Fruit fly (Drosophila melanogaster) whole organism, prepupa: Measurements from ENCODE around the gene noc.

Experiments used
- Blimp-1 ChIP-seq: fragments of 200-800 bp; sonication (Bioruptor generic); optimal IDR thresholded peaks from 3 replicates; lab custom pipeline; 2017; ENCODE audit warnings: missing biosample characterization, missing genetic modification characterization, mild to moderate bottlenecking, moderate library complexity, missing genetic modification reagents
- CG10631 ChIP-seq: fragments of 200-800 bp; sonication (Bioruptor generic); optimal IDR thresholded peaks from 2 replicates; lab custom pipeline; 2016; ENCODE audit warnings: missing biosample characterization, missing genetic modification characterization
- CG11762 ChIP-seq: fragments of 200-800 bp; sonication (Bioruptor generic); optimal IDR thresholded peaks from 3 replicates; lab custom pipeline; 2016; ENCODE audit warnings: missing biosample characterization, missing genetic modification characterization; ENCODE audit not compliant: insufficient read depth
- CG16779 ChIP-seq: fragments of 200-800 bp; sonication (Bioruptor generic); optimal IDR thresholded peaks from 3 replicates; lab custom pipeline; 2017; ENCODE audit warnings: missing biosample characterization, mild to moderate bottlenecking, missing genetic modification characterization
- CG32006 ChIP-seq: fragments of 200-800 bp; sonication (Bioruptor generic); optimal IDR thresholded peaks from 3 replicates; lab custom pipeline; 2017; ENCODE audit warnings: missing biosample characterization, mild to moderate bottlenecking, missing genetic modification characterization
- CG34406 ChIP-seq: fragments of 200-800 bp; sonication (Bioruptor generic); optimal IDR thresholded peaks from 3 replicates; lab custom pipeline; 2016; ENCODE audit warnings: missing biosample characterization, missing genetic modification characterization
- CG4318 ChIP-seq: fragments of 200-800 bp; sonication (Bioruptor generic); optimal IDR thresholded peaks from 3 replicates; lab custom pipeline; 2017; ENCODE audit warnings: missing biosample characterization, mild to moderate bottlenecking, missing genetic modification characterization
- CG6163 ChIP-seq: fragments of 200-800 bp; sonication (Bioruptor generic); IDR thresholded peaks from 3 replicates; pipeline ENCODE4 v1.3.6; 2022; ENCODE audit warnings: missing biosample characterization, missing genetic modification characterization
- CG6276 ChIP-seq: fragments of 200-800 bp; sonication (Bioruptor generic); optimal IDR thresholded peaks from 2 replicates; lab custom pipeline; 2017; ENCODE audit warnings: missing biosample characterization, mild to moderate bottlenecking, missing genetic modification characterization
- CG6854 ChIP-seq: fragments of 200-800 bp; sonication (Bioruptor generic); optimal IDR thresholded peaks from 2 replicates; lab custom pipeline; 2017; ENCODE audit warnings: missing biosample characterization, mild to moderate bottlenecking, missing genetic modification characterization
- CG7368 ChIP-seq: fragments of 200-800 bp; sonication (Bioruptor generic); optimal IDR thresholded peaks from 3 replicates; lab custom pipeline; 2016; ENCODE audit warnings: missing biosample characterization, missing genetic modification characterization
- CG8319 ChIP-seq: fragments of 200-800 bp; sonication (Bioruptor generic); optimal IDR thresholded peaks from 3 replicates; lab custom pipeline; 2016; ENCODE audit warnings: missing biosample characterization, missing genetic modification characterization
- CG8632 ChIP-seq: fragments of 200-800 bp; sonication (Bioruptor generic); optimal IDR thresholded peaks from 3 replicates; lab custom pipeline; 2016; ENCODE audit warnings: missing biosample characterization, missing genetic modification characterization
- CG9139 ChIP-seq: fragments of 200-800 bp; sonication (Bioruptor generic); optimal IDR thresholded peaks from 3 replicates; lab custom pipeline; 2017; ENCODE audit warnings: missing biosample characterization, mild to moderate bottlenecking, missing genetic modification characterization
- Eip75B ChIP-seq: fragments of 200-800 bp; sonication (Bioruptor generic); optimal IDR thresholded peaks from 3 replicates; lab custom pipeline; 2016; ENCODE audit warnings: missing biosample characterization, missing genetic modification characterization
- Eip78C ChIP-seq: fragments of 200-800 bp; sonication (Bioruptor generic); peaks from one replicate; lab custom pipeline; 2016; ENCODE audit warnings: missing biosample characterization, missing genetic modification characterization
- Eip93F ChIP-seq: fragments of 200-800 bp; sonication (Bioruptor generic); optimal IDR thresholded peaks from 2 replicates; lab custom pipeline; 2016; ENCODE audit warnings: missing biosample characterization, mild to moderate bottlenecking, missing genetic modification characterization
- Ets21C ChIP-seq: fragments of 200-800 bp; sonication (Bioruptor generic); optimal IDR thresholded peaks from 3 replicates; lab custom pipeline; 2016; ENCODE audit warnings: missing biosample characterization, missing genetic modification characterization
- Ets96B ChIP-seq: fragments of 200-800 bp; optimal IDR thresholded peaks from 2 replicates; lab custom pipeline; 2019; ENCODE audit warnings: missing biosample characterization, mild to moderate bottlenecking, missing genetic modification characterization, moderate library complexity
- Gug ChIP-seq: fragments of 200-800 bp; sonication (Bioruptor generic); IDR thresholded peaks from 2 replicates; pipeline ENCODE4 v1.3.6; 2022; ENCODE audit warnings: missing biosample characterization, missing genetic modification characterization
- Hr38 ChIP-seq: sonication (Bioruptor generic); optimal IDR thresholded peaks from 2 replicates; lab custom pipeline; 2016; ENCODE audit warnings: missing biosample characterization, missing genetic modification characterization
- Hr39 ChIP-seq: fragments of 200-800 bp; sonication (Bioruptor generic); optimal IDR thresholded peaks from 2 replicates; lab custom pipeline; 2016; ENCODE audit warnings: missing biosample characterization, missing genetic modification characterization
- Lpt ChIP-seq: fragments of 200-800 bp; sonication (Bioruptor generic); optimal IDR thresholded peaks from 3 replicates; lab custom pipeline; 2016; ENCODE audit warnings: missing biosample characterization, missing genetic modification characterization
- OdsH ChIP-seq: fragments of 200-800 bp; sonication (Bioruptor generic); optimal IDR thresholded peaks from 3 replicates; lab custom pipeline; 2016; ENCODE audit warnings: missing biosample characterization, missing genetic modification characterization
- Smox ChIP-seq: fragments of 200-800 bp; sonication (Bioruptor generic); optimal IDR thresholded peaks from 3 replicates; lab custom pipeline; 2016; ENCODE audit warnings: missing biosample characterization, missing genetic modification characterization
- Sox102F ChIP-seq: fragments of 200-800 bp; sonication (Bioruptor generic); optimal IDR thresholded peaks from 2 replicates; lab custom pipeline; 2016; ENCODE audit warnings: missing biosample characterization, mild to moderate bottlenecking, missing genetic modification characterization
- Sox15 ChIP-seq: fragments of 200-800 bp; sonication (Bioruptor generic); optimal IDR thresholded peaks from 3 replicates; lab custom pipeline; 2016; ENCODE audit warnings: missing biosample characterization, missing genetic modification characterization
- eg ChIP-seq: fragments of 200-800 bp; sonication (Bioruptor generic); IDR thresholded peaks from 3 replicates; pipeline ENCODE4 v1.3.6; 2022; ENCODE audit warnings: missing biosample characterization, missing genetic modification characterization
- fd59A ChIP-seq: fragments of 200-800 bp; sonication (Bioruptor generic); optimal IDR thresholded peaks from 2 replicates; lab custom pipeline; 2017; ENCODE audit warnings: missing biosample characterization, mild to moderate bottlenecking, missing genetic modification characterization, missing genetic modification reagents
- fd85E ChIP-seq: fragments of 200-800 bp; sonication (Bioruptor generic); optimal IDR thresholded peaks from 3 replicates; lab custom pipeline; 2016; ENCODE audit warnings: missing biosample characterization, missing genetic modification characterization
- fkh ChIP-seq: fragments of 200-800 bp; sonication (Bioruptor generic); optimal IDR thresholded peaks from 3 replicates; lab custom pipeline; 2017; ENCODE audit warnings: missing biosample characterization, mild to moderate bottlenecking, missing genetic modification characterization, moderate library complexity
- lz ChIP-seq: fragments of 200-800 bp; sonication (Bioruptor generic); optimal IDR thresholded peaks from 3 replicates; lab custom pipeline; 2016; ENCODE audit warnings: missing biosample characterization, missing genetic modification characterization
- net ChIP-seq: fragments of 200-800 bp; sonication (Bioruptor generic); optimal IDR thresholded peaks from 3 replicates; lab custom pipeline; 2016; ENCODE audit warnings: missing biosample characterization, missing genetic modification characterization
- pdm3 ChIP-seq: fragments of 200-800 bp; sonication (Bioruptor generic); optimal IDR thresholded peaks from 3 replicates; lab custom pipeline; 2016; ENCODE audit warnings: missing biosample characterization, missing genetic modification characterization
- ss ChIP-seq, 2 experiments: fragments of 200-800 bp; sonication (Bioruptor generic); optimal IDR thresholded peaks; 2 replicates in 1 of 2; 3 replicates in 1 of 2; lab custom pipeline; 2017 to 2018; ENCODE audit warnings: mild to moderate bottlenecking in 2 of 2, missing biosample characterization in 2 of 2, missing genetic modification characterization in 2 of 2, moderate library complexity in 1 of 2
- topi ChIP-seq: fragments of 200-800 bp; sonication (Bioruptor generic); optimal IDR thresholded peaks from 3 replicates; lab custom pipeline; 2016; ENCODE audit warnings: missing biosample characterization, missing genetic modification characterization
- vri ChIP-seq: fragments of 200-800 bp; sonication (Bioruptor generic); optimal IDR thresholded peaks from 3 replicates; lab custom pipeline; 2016; ENCODE audit warnings: missing biosample characterization, mild to moderate bottlenecking, missing genetic modification characterization

The noc gene

DNA sequence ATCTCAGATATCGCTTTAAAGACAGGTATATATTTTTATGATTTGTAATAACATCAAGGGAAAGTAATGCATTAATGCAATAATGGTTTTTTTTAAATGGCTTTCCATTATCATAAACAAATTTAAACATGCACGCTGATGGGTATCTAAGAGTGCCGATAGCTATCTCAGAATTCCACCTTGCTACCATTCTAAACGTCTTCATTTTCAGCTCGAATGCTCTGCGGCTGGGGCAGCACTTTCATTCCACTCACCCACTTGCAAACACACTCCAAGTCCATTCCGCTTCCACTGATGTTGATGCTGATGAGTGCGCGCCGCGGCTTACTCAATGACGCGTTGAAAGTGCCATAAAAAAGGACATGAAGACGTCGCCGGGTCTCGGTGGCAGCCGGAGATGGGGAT lies 6.8 kb upstream of the noc start:
- TF ChIP-seq CG11762 (GFP tag; lab: Kevin White, UChicago) = no peak
- TF ChIP-seq Hr39 (GFP tag; lab: Kevin White, UChicago) = no peak
- TF ChIP-seq Gug (GFP tag; lab: Robert Waterston, UW) = no peak
- no peak for TF ChIP-seq Smox (GFP tag; lab: Kevin White, UChicago)
- no peak for TF ChIP-seq fd59A (GFP tag; lab: Kevin White, UChicago)
- TF ChIP-seq fkh (GFP tag; lab: Kevin White, UChicago) = no peak
- TF ChIP-seq Eip78C (GFP tag; lab: Kevin White, UChicago) = no peak
- TF ChIP-seq CG34406 = no peak

dm6 chr2L:14484872-14485271 lies 5.8 kb upstream of the noc start:
- TF ChIP-seq CG6276 (GFP tag; lab: Kevin White, UChicago) (no peak), CG16779 (tag; lab: Kevin White, UChicago) (no peak)

dm6 chr2L:14486066-14486753 lies 4.4 kb upstream of the noc start:
- TF ChIP-seq CG6163 (GFP tag; lab: Robert Waterston, UW) = no peak
- no peak for TF ChIP-seq CG9139
- no peak for TF ChIP-seq Sox102F (GFP tag; lab: Kevin White, UChicago)
- no peak for TF ChIP-seq Gug (GFP tag; lab: Robert Waterston, UW)

- TF ChIP-seq CG6163 (GFP tag; lab: Robert Waterston, UW) (0 out of 3 replicates have a peak, but pooled peaks have one; percentile 20), eg (GFP tag; lab: Robert Waterston, UW) (no peak), pdm3 (no peak), Eip78C (GFP tag; lab: Kevin White, UChicago) (peak; percentile 51)
Observed at dm6 chr2L:14488083-14488482, 2.6 kb upstream of the noc start.

DNA sequence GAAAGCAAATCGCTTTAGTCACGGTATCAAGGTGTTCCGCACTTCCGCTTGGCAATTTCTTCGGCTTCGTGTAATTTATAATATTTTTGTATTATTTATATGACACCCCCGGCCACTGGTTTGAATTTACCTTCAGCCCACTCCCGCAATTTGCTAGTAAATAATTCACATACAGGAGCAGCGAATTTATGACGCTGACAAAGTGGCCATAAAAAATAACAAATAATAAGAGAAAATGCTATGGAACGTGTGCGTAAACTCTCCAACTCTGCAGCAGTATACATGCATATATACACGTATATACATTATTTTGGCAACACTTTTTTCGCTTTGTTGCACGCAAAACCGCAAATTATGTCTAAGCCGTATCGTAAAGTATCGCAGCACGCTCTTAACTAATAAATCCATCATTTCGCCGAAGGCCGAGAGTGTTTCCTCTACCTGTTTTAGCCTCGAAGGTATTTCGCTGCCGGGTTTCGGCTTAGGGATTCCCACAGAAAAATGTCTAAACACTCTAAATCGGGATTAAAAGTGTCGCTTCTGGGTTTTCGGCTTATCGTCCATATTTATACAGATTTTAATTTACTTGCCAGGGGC lies 1.7 kb upstream of the noc start:
- no peak for TF ChIP-seq Ets21C (GFP tag; lab: Kevin White, UChicago)
- TF ChIP-seq net (GFP tag; lab: Kevin White, UChicago) = no peak
- TF ChIP-seq CG32006 (GFP tag; lab: Kevin White, UChicago) = no peak
- TF ChIP-seq CG6163 (GFP tag; lab: Robert Waterston, UW) = no peak
- no peak for TF ChIP-seq vri (GFP tag; lab: Kevin White, UChicago)
- no peak for TF ChIP-seq Lpt (GFP tag; lab: Kevin White, UChicago)
- TF ChIP-seq Eip78C (GFP tag; lab: Kevin White, UChicago) = no peak
- TF ChIP-seq OdsH (GFP tag; lab: Kevin White, UChicago) = no peak
- no peak for TF ChIP-seq pdm3
- TF ChIP-seq CG6854 (GFP tag; lab: Kevin White, UChicago) = no peak
- no peak for TF ChIP-seq CG34406
- TF ChIP-seq CG6276 (GFP tag; lab: Kevin White, UChicago) = no peak

DNA sequence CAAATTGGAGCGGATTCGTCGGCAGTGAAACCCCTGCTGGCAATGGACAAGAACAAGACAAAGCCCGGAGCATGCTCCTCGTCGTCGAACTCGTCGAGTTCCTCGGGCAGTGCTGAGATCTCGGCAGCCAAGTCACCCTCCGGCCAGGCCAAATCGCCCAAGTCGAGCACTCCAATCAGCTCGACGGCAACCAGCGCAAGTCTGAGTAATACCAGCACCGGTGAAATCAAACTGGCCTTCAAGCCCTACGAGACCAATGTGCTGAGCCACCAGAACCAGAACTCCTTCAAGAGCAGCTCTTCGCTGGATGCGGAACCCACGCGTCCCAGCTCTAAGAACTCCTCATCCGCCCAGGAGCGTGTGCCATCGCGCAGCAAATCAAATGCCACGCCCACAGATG lies 1.0 kb downstream of the noc start:
- no peak for TF ChIP-seq CG8632 (GFP tag; lab: Kevin White, UChicago)
- no peak for TF ChIP-seq CG4318 (GFP tag; lab: Kevin White, UChicago)
- TF ChIP-seq Blimp-1 (GFP tag; lab: Kevin White, UChicago) = no peak
- TF ChIP-seq lz (GFP tag; lab: Kevin White, UChicago) = no peak

dm6 chr2L:14492819-14493218 lies 2.2 kb downstream of the noc start:
- TF ChIP-seq Ets21C (GFP tag; lab: Kevin White, UChicago) (no peak), Ets96B (tag; lab: Kevin White, UChicago) (no peak), Hr38 (GFP tag; lab: Kevin White, UChicago) (no peak), Smox (GFP tag; lab: Kevin White, UChicago) (no peak), CG8632 (GFP tag; lab: Kevin White, UChicago) (no peak), ss (GFP tag; optimal IDR thresholded peaks at IDR 0.05; lab: Kevin White, UChicago) (no peak), CG10631 (GFP tag; lab: Kevin White, UChicago) (no peak), CG6276 (GFP tag; lab: Kevin White, UChicago) (no peak), Eip75B (GFP tag; lab: Kevin White, UChicago) (no peak), CG7368 (GFP tag; lab: Kevin White, UChicago) (no peak), Eip93F (no peak), Hr39 (GFP tag; lab: Kevin White, UChicago) (no peak), Sox15 (GFP tag; lab: Kevin White, UChicago) (no peak), CG11762 (GFP tag; lab: Kevin White, UChicago) (no peak), net (GFP tag; lab: Kevin White, UChicago) (no peak), fd59A (GFP tag; lab: Kevin White, UChicago) (no peak), CG8319 (GFP tag; lab: Kevin White, UChicago) (no peak), topi (GFP tag; lab: Kevin White, UChicago) (no peak), fd85E (no peak)
